Fruit fly (Drosophila melanogaster): ENCODE results near the gene Mulk.

The Mulk gene

DNA sequence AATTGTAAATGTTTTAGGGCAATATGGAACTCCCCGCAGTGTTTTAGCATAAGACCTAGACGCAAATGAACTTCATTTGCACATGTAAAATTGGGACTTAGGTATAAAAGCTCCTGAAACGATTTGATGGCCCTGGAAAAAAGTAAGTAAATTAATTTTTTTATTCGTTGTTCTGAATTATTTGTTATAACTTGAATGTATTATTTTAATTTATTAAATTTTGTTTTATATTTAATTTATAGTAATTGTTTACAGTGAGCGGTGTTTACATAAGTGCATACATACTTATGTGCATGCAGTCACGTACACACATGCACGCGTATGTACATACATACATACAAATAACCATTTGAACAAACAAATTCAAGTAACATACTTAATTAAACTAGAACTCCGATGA, 6.6 kb downstream of the Mulk start:
- TF ChIP-seq CG17912 (GFP tag; optimal IDR thresholded peaks at IDR 0.05), result no peak
- no peak for TF ChIP-seq Dip3 (GFP tag; optimal IDR thresholded peaks at IDR 0.05)
- TF ChIP-seq hkb (optimal IDR thresholded peaks at IDR 0.05), result no peak
- TF ChIP-seq hkb (GFP tag; IDR thresholded peaks at IDR 0.05), result peak; percentile 48
- TF ChIP-seq CG12104 (GFP tag; optimal IDR thresholded peaks at IDR 0.05), result peak; percentile 19
- peak; percentile 41 for TF ChIP-seq CG4820 (GFP tag; optimal IDR thresholded peaks at IDR 0.05)
- TF ChIP-seq CG5953 (GFP tag; IDR thresholded peaks at IDR 0.05), result 0 out of 2 replicates have a peak, but pooled peaks have one; percentile 16
- TF ChIP-seq phol (tag; optimal IDR thresholded peaks at IDR 0.05), result peak; percentile 37
- no peak for TF ChIP-seq E2f1 (GFP tag; IDR thresholded peaks at IDR 0.05)
- TF ChIP-seq CG6254 (GFP tag; optimal IDR thresholded peaks at IDR 0.05), result peak; percentile 69
- no peak for TF ChIP-seq CG1832 (GFP tag; optimal IDR thresholded peaks at IDR 0.05)
- no peak for TF ChIP-seq Max (GFP tag; optimal IDR thresholded peaks at IDR 0.05)
- TF ChIP-seq CG18599 (GFP tag; optimal IDR thresholded peaks at IDR 0.05), result no peak
- peak; percentile 38 for TF ChIP-seq nom (GFP tag; optimal IDR thresholded peaks at IDR 0.05)
- TF ChIP-seq pum (GFP tag; optimal IDR thresholded peaks at IDR 0.05), result no peak
- peak; percentile 34 for TF ChIP-seq CG10431 (GFP tag; optimal IDR thresholded peaks at IDR 0.05)
- no peak for TF ChIP-seq HLH4C (GFP tag; IDR thresholded peaks at IDR 0.05; ENCODE audit: partially characterized antibody)
- no peak for TF ChIP-seq CG1603 (tag; optimal IDR thresholded peaks at IDR 0.05)
- peak; percentile 41 for TF ChIP-seq nmo (GFP tag; optimal IDR thresholded peaks at IDR 0.05)
- peak; percentile 74 for TF ChIP-seq Drgx (GFP tag; IDR thresholded peaks at IDR 0.05)
- no peak for TF ChIP-seq dm (GFP tag; optimal IDR thresholded peaks at IDR 0.05)
- peak; percentile 44 for TF ChIP-seq kah (GFP tag; optimal IDR thresholded peaks at IDR 0.05)
- TF ChIP-seq CG10979 (tag; optimal IDR thresholded peaks at IDR 0.05), result peak; percentile 66
- TF ChIP-seq Asciz (GFP tag; optimal IDR thresholded peaks at IDR 0.05), result peak; percentile 75
- TF ChIP-seq CG16813 (GFP tag; IDR thresholded peaks at IDR 0.05; ENCODE audit: partially characterized antibody), result no peak
- no peak for TF ChIP-seq CG7963 (GFP tag; IDR thresholded peaks at IDR 0.05; ENCODE audit: partially characterized antibody)
- TF ChIP-seq CG2712 (tag; optimal IDR thresholded peaks at IDR 0.05), result peak; percentile 78
- peak; percentile 22 for TF ChIP-seq CG8359 (GFP tag; optimal IDR thresholded peaks at IDR 0.05; ENCODE audit: borderline replicate concordance)
- no peak for TF ChIP-seq esg (GFP tag; conservative IDR thresholded peaks at IDR 0.05)
- TF ChIP-seq CG17385 (GFP tag; optimal IDR thresholded peaks at IDR 0.05), result no peak
- TF ChIP-seq CG17802 (tag; optimal IDR thresholded peaks at IDR 0.05), result peak; percentile 29
- TF ChIP-seq B-H1 (GFP tag; IDR thresholded peaks at IDR 0.05), result peak; percentile 10; the same call in 1 of the 3 replicates
- peak; percentile 13 for TF ChIP-seq CG15696 (tag; optimal IDR thresholded peaks at IDR 0.05)
- no peak for TF ChIP-seq Adf1 (GFP tag; IDR thresholded peaks at IDR 0.05)
- TF ChIP-seq CG7271 (tag; optimal IDR thresholded peaks at IDR 0.05), result peak; percentile 41
- no peak; the same call in 1 of the 2 replicates for TF ChIP-seq CG31441 (GFP tag; IDR thresholded peaks at IDR 0.05)
- TF ChIP-seq CG4730 (GFP tag; IDR thresholded peaks at IDR 0.05), result no peak
- TF ChIP-seq Dip2 (GFP tag; IDR thresholded peaks at IDR 0.05), result no peak
- peak; percentile 63 for TF ChIP-seq Sox100B (GFP tag; optimal IDR thresholded peaks at IDR 0.05)
- no peak for TF ChIP-seq peb (GFP tag; IDR thresholded peaks at IDR 0.05)
- TF ChIP-seq CG6689 (GFP tag; IDR thresholded peaks at IDR 0.05), result peak; percentile 23
- TF ChIP-seq CG18262 (tag; optimal IDR thresholded peaks at IDR 0.05), result peak; percentile 82
- no peak for TF ChIP-seq exex (tag; optimal IDR thresholded peaks at IDR 0.05)
- TF ChIP-seq az2 (GFP tag; optimal IDR thresholded peaks at IDR 0.05), result peak; percentile 23
- no peak for TF ChIP-seq tll (GFP tag; optimal IDR thresholded peaks at IDR 0.05)
- no peak for TF ChIP-seq jing (GFP tag; optimal IDR thresholded peaks at IDR 0.05)
- TF ChIP-seq CG2678 (tag; optimal IDR thresholded peaks at IDR 0.05), result no peak
- TF ChIP-seq CG17829 (tag; optimal IDR thresholded peaks at IDR 0.05), result peak; percentile 69
- TF ChIP-seq vvl (GFP tag; IDR thresholded peaks at IDR 0.05), result peak; percentile 33; the same call in 1 of the 2 replicates
- no peak for TF ChIP-seq CG9727 (GFP tag; optimal IDR thresholded peaks at IDR 0.05)

Measured in whole organism, embryonic.